Worm (Caenorhabditis elegans) whole organism, L4/young adult: ENCODE results near the gene K04F1.8.

Experiments used
- W03F9.2 ChIP-seq: fragments of 150-350 bp; optimal IDR thresholded peaks from 2 replicates; lab custom pipeline; 2014; ENCODE audit warnings: missing biosample characterization, missing genetic modification characterization
- dao-5 ChIP-seq: sonication (generic microtip); optimal IDR thresholded peaks from 2 replicates; lab custom pipeline; 2016; ENCODE audit warnings: missing genotype, missing genetic modification characterization, moderate library complexity, missing compliant biosample characterization
- him-1 ChIP-seq: sonication (generic microtip); optimal IDR thresholded peaks from 2 replicates; lab custom pipeline; 2016; ENCODE audit warnings: missing genotype, missing genetic modification reagents, missing genetic modification characterization, missing compliant biosample characterization

DNA sequence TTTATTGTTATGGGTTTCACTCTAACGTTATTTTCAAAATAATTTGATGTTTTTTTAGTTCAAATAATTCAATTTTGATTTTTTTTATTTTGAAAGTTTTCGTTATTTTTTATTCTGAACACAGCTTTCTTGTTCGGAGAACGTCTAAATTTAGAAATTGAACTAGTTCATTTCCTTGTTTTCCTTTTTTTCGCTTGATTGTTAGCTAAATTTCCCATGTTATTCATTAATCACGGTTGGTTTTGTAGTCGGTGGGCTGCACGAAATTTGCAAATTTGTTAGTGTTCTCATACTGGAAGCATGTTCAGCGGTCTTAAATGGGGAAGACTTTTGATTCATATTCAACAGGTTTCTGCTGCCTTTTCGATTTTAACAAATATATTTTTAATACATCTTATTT, 31.1 kb upstream of the K04F1.8 start, which contains the start of gene str-222:
- TF ChIP-seq him-1 (no peak), W03F9.2 (tag; lab: Kevin White, UChicago) (no peak), dao-5 (tag; lab: Kevin White, UChicago) (no peak)
